Worm (Caenorhabditis elegans): ENCODE measurements around the gene F54F7.10.

F54F7.10 gene

ce11 chrX:11863307-11863706, at the start of gene F54F7.10:
Gene F54F7.10, plus strand, starts transcription at chrX:11863607.
- no peak for TF ChIP-seq hmg-11 (tag; optimal IDR thresholded peaks at IDR 0.05)
- no peak for TF ChIP-seq sea-2 (GFP tag; optimal IDR thresholded peaks at IDR 0.05)
- TF ChIP-seq nhr-23 (tag; optimal IDR thresholded peaks at IDR 0.05) = no peak
- TF ChIP-seq nhr-76 (tag; optimal IDR thresholded peaks at IDR 0.05) = no peak
- no peak for TF ChIP-seq fos-1 (tag; optimal IDR thresholded peaks at IDR 0.05)
- no peak for TF ChIP-seq lin-39 (tag; optimal IDR thresholded peaks at IDR 0.05)
- TF ChIP-seq mml-1 (tag; optimal IDR thresholded peaks at IDR 0.05) = no peak
- no peak for TF ChIP-seq unc-62 (GFP tag; optimal IDR thresholded peaks at IDR 0.05)
- no peak for TF ChIP-seq ceh-9 (tag; optimal IDR thresholded peaks at IDR 0.05)
- no peak for TF ChIP-seq nhr-237 (tag; optimal IDR thresholded peaks at IDR 0.05)
- no peak for TF ChIP-seq unc-39 (tag; optimal IDR thresholded peaks at IDR 0.05)
- TF ChIP-seq egl-27 (tag; optimal IDR thresholded peaks at IDR 0.05) = no peak
- TF ChIP-seq elt-1 (tag; optimal IDR thresholded peaks at IDR 0.05) = no peak
- TF ChIP-seq lsy-12 (tag; optimal IDR thresholded peaks at IDR 0.05) = no peak
- no peak for TF ChIP-seq ZK546.5 (tag; optimal IDR thresholded peaks at IDR 0.05)
- TF ChIP-seq jun-1 (tag; optimal IDR thresholded peaks at IDR 0.05) = no peak

ce11 chrX:11814667-11815066, 48.7 kb upstream of the F54F7.10 start, which contains the start of gene C34E11.2:
Gene C34E11.2, minus strand, starts transcription at chrX:11814750.
- TF ChIP-seq lsy-12 (tag; optimal IDR thresholded peaks at IDR 0.05) (peak; percentile 2), elt-2 (tag; optimal IDR thresholded peaks at IDR 0.05) (no peak), nhr-77 (tag; optimal IDR thresholded peaks at IDR 0.05) (no peak)

ce11 chrX:11816825-11817224, 46.6 kb upstream of the F54F7.10 start:
- TF ChIP-seq nhr-76 (tag; optimal IDR thresholded peaks at IDR 0.05) (no peak), nhr-11 (tag; optimal IDR thresholded peaks at IDR 0.05) (no peak), eor-1 (tag; optimal IDR thresholded peaks at IDR 0.05) (no peak)

ce11 chrX:11818711-11819110, 44.7 kb upstream of the F54F7.10 start:
- TF ChIP-seq nhr-12 (tag; optimal IDR thresholded peaks at IDR 0.05) = no peak
- peak; percentile 21 for TF ChIP-seq nfya-1 (tag; optimal IDR thresholded peaks at IDR 0.05; ENCODE audit: insufficient read depth)
- TF ChIP-seq ceh-82 (tag; optimal IDR thresholded peaks at IDR 0.05) = no peak
- no peak for TF ChIP-seq egl-5 (tag; optimal IDR thresholded peaks at IDR 0.05)
- TF ChIP-seq pqm-1 (tag; optimal IDR thresholded peaks at IDR 0.05) = no peak
- no peak for TF ChIP-seq ceh-9 (tag; optimal IDR thresholded peaks at IDR 0.05)
- TF ChIP-seq unc-62 (GFP tag; optimal IDR thresholded peaks at IDR 0.05) = no peak

ce11 chrX:11821159-11821720, 42.2 kb upstream of the F54F7.10 start:
- TF ChIP-seq ceh-16 (tag; optimal IDR thresholded peaks at IDR 0.05) = no peak
- TF ChIP-seq unc-39 (tag; optimal IDR thresholded peaks at IDR 0.05) = no peak
- TF ChIP-seq snpc-4 (tag; optimal IDR thresholded peaks at IDR 0.05) = no peak
- TF ChIP-seq nhr-237 (tag; optimal IDR thresholded peaks at IDR 0.05) = no peak
- TF ChIP-seq sea-2 (GFP tag; optimal IDR thresholded peaks at IDR 0.05) = no peak
- no peak for TF ChIP-seq mdl-1 (tag; optimal IDR thresholded peaks at IDR 0.05)
- no peak for TF ChIP-seq nhr-23 (tag; optimal IDR thresholded peaks at IDR 0.05)
- TF ChIP-seq daf-12 (tag; optimal IDR thresholded peaks at IDR 0.05) = no peak
- no peak for TF ChIP-seq elt-1 (tag; optimal IDR thresholded peaks at IDR 0.05)
- no peak for TF ChIP-seq ceh-28 (tag; optimal IDR thresholded peaks at IDR 0.05)
- no peak for TF ChIP-seq fos-1 (tag; optimal IDR thresholded peaks at IDR 0.05)
- no peak for TF ChIP-seq aly-2 (tag; optimal IDR thresholded peaks at IDR 0.05)
- no peak for TF ChIP-seq ztf-11 (tag; optimal IDR thresholded peaks at IDR 0.05)
- no peak for TF ChIP-seq fkh-10 (GFP tag; optimal IDR thresholded peaks at IDR 0.05)
- TF ChIP-seq egl-5 (tag; optimal IDR thresholded peaks at IDR 0.05) = no peak
- TF ChIP-seq skn-1 (tag; optimal IDR thresholded peaks at IDR 0.05) = no peak

- TF ChIP-seq unc-39 (tag; optimal IDR thresholded peaks at IDR 0.05) = no peak
- no peak for TF ChIP-seq pha-4 (tag; optimal IDR thresholded peaks at IDR 0.05)
- TF ChIP-seq nhr-77 (tag; optimal IDR thresholded peaks at IDR 0.05) = no peak
- TF ChIP-seq lin-15B (tag; optimal IDR thresholded peaks at IDR 0.05) = no peak
- no peak for TF ChIP-seq nhr-43 (tag; optimal IDR thresholded peaks at IDR 0.05; ENCODE audit: poor library complexity, severe bottlenecking)
- TF ChIP-seq elt-2 (tag; optimal IDR thresholded peaks at IDR 0.05) = no peak
- TF ChIP-seq ztf-4 (tag; optimal IDR thresholded peaks at IDR 0.05) = no peak
- TF ChIP-seq hmg-11 (tag; optimal IDR thresholded peaks at IDR 0.05) = no peak
- no peak for TF ChIP-seq nhr-11 (tag; optimal IDR thresholded peaks at IDR 0.05)
- no peak for TF ChIP-seq nhr-28 (tag; optimal IDR thresholded peaks at IDR 0.05)
Measured at ce11 chrX:11823704-11824103, 39.7 kb upstream of the F54F7.10 start, which contains the start of gene tag-241. Gene tag-241, plus strand, starts transcription at chrX:11824004.
